Fruit fly (Drosophila melanogaster) whole organism, prepupa: ENCODE results near the gene Dyro.

ENCODE experiments used
- Blimp-1 ChIP-seq: fragments of 200-800 bp; sonication (Bioruptor generic); optimal IDR thresholded peaks from 3 replicates; lab custom pipeline; 2017; ENCODE audit warnings: missing biosample characterization, missing genetic modification characterization, mild to moderate bottlenecking, moderate library complexity, missing genetic modification reagents
- CG11294 ChIP-seq: fragments of 200-800 bp; sonication (Bioruptor generic); IDR thresholded peaks from 2 replicates; pipeline ENCODE4 v1.3.6; 2022; ENCODE audit warnings: missing biosample characterization, missing genetic modification characterization
- CG11762 ChIP-seq: fragments of 200-800 bp; sonication (Bioruptor generic); optimal IDR thresholded peaks from 3 replicates; lab custom pipeline; 2016; ENCODE audit warnings: missing biosample characterization, missing genetic modification characterization; ENCODE audit not compliant: insufficient read depth
- CG16779 ChIP-seq: fragments of 200-800 bp; sonication (Bioruptor generic); optimal IDR thresholded peaks from 3 replicates; lab custom pipeline; 2017; ENCODE audit warnings: missing biosample characterization, mild to moderate bottlenecking, missing genetic modification characterization
- CG32006 ChIP-seq: fragments of 200-800 bp; sonication (Bioruptor generic); optimal IDR thresholded peaks from 3 replicates; lab custom pipeline; 2017; ENCODE audit warnings: missing biosample characterization, mild to moderate bottlenecking, missing genetic modification characterization
- CG34406 ChIP-seq: fragments of 200-800 bp; sonication (Bioruptor generic); optimal IDR thresholded peaks from 3 replicates; lab custom pipeline; 2016; ENCODE audit warnings: missing biosample characterization, missing genetic modification characterization
- CG3919 ChIP-seq: fragments of 200-800 bp; sonication (Bioruptor generic); optimal IDR thresholded peaks from 3 replicates; lab custom pipeline; 2016; ENCODE audit warnings: missing biosample characterization, missing genetic modification characterization
- CG4318 ChIP-seq: fragments of 200-800 bp; sonication (Bioruptor generic); optimal IDR thresholded peaks from 3 replicates; lab custom pipeline; 2017; ENCODE audit warnings: missing biosample characterization, mild to moderate bottlenecking, missing genetic modification characterization
- CG6163 ChIP-seq: fragments of 200-800 bp; sonication (Bioruptor generic); IDR thresholded peaks from 3 replicates; pipeline ENCODE4 v1.3.6; 2022; ENCODE audit warnings: missing biosample characterization, missing genetic modification characterization
- CG6276 ChIP-seq: fragments of 200-800 bp; sonication (Bioruptor generic); optimal IDR thresholded peaks from 2 replicates; lab custom pipeline; 2017; ENCODE audit warnings: missing biosample characterization, mild to moderate bottlenecking, missing genetic modification characterization
- CG6792 ChIP-seq: fragments of 200-800 bp; sonication (Bioruptor generic); optimal IDR thresholded peaks from 3 replicates; lab custom pipeline; 2016; ENCODE audit warnings: missing biosample characterization, missing genetic modification characterization
- CG6808 ChIP-seq: fragments of 200-800 bp; sonication (Bioruptor generic); optimal IDR thresholded peaks from 3 replicates; lab custom pipeline; 2017; ENCODE audit warnings: missing biosample characterization, missing genetic modification characterization, mild to moderate bottlenecking, moderate library complexity, missing genetic modification reagents
- CG6854 ChIP-seq: fragments of 200-800 bp; sonication (Bioruptor generic); optimal IDR thresholded peaks from 2 replicates; lab custom pipeline; 2017; ENCODE audit warnings: missing biosample characterization, mild to moderate bottlenecking, missing genetic modification characterization
- CG7368 ChIP-seq: fragments of 200-800 bp; sonication (Bioruptor generic); optimal IDR thresholded peaks from 3 replicates; lab custom pipeline; 2016; ENCODE audit warnings: missing biosample characterization, missing genetic modification characterization
- CG8119 ChIP-seq: fragments of 200-800 bp; sonication (Bioruptor generic); IDR thresholded peaks from 3 replicates; pipeline ENCODE4 v1.3.6; 2022; ENCODE audit warnings: missing biosample characterization, missing genetic modification characterization
- CG8319 ChIP-seq: fragments of 200-800 bp; sonication (Bioruptor generic); optimal IDR thresholded peaks from 3 replicates; lab custom pipeline; 2016; ENCODE audit warnings: missing biosample characterization, missing genetic modification characterization
- CG8632 ChIP-seq: fragments of 200-800 bp; sonication (Bioruptor generic); optimal IDR thresholded peaks from 3 replicates; lab custom pipeline; 2016; ENCODE audit warnings: missing biosample characterization, missing genetic modification characterization
- CG9139 ChIP-seq: fragments of 200-800 bp; sonication (Bioruptor generic); optimal IDR thresholded peaks from 3 replicates; lab custom pipeline; 2017; ENCODE audit warnings: missing biosample characterization, mild to moderate bottlenecking, missing genetic modification characterization
- Eip75B ChIP-seq: fragments of 200-800 bp; sonication (Bioruptor generic); optimal IDR thresholded peaks from 3 replicates; lab custom pipeline; 2016; ENCODE audit warnings: missing biosample characterization, missing genetic modification characterization
- Eip93F ChIP-seq: fragments of 200-800 bp; sonication (Bioruptor generic); optimal IDR thresholded peaks from 2 replicates; lab custom pipeline; 2016; ENCODE audit warnings: missing biosample characterization, mild to moderate bottlenecking, missing genetic modification characterization
- Ets21C ChIP-seq: fragments of 200-800 bp; sonication (Bioruptor generic); optimal IDR thresholded peaks from 3 replicates; lab custom pipeline; 2016; ENCODE audit warnings: missing biosample characterization, missing genetic modification characterization
- Ets96B ChIP-seq: fragments of 200-800 bp; optimal IDR thresholded peaks from 2 replicates; lab custom pipeline; 2019; ENCODE audit warnings: missing biosample characterization, mild to moderate bottlenecking, missing genetic modification characterization, moderate library complexity
- Hr39 ChIP-seq: fragments of 200-800 bp; sonication (Bioruptor generic); optimal IDR thresholded peaks from 2 replicates; lab custom pipeline; 2016; ENCODE audit warnings: missing biosample characterization, missing genetic modification characterization
- Lpt ChIP-seq: fragments of 200-800 bp; sonication (Bioruptor generic); optimal IDR thresholded peaks from 3 replicates; lab custom pipeline; 2016; ENCODE audit warnings: missing biosample characterization, missing genetic modification characterization
- Met ChIP-seq: fragments of 200-800 bp; sonication (Bioruptor generic); optimal IDR thresholded peaks from 3 replicates; lab custom pipeline; 2016; ENCODE audit warnings: missing biosample characterization, missing genetic modification characterization
- OdsH ChIP-seq: fragments of 200-800 bp; sonication (Bioruptor generic); optimal IDR thresholded peaks from 3 replicates; lab custom pipeline; 2016; ENCODE audit warnings: missing biosample characterization, missing genetic modification characterization
- Sox102F ChIP-seq: fragments of 200-800 bp; sonication (Bioruptor generic); optimal IDR thresholded peaks from 2 replicates; lab custom pipeline; 2016; ENCODE audit warnings: missing biosample characterization, mild to moderate bottlenecking, missing genetic modification characterization
- Sox15 ChIP-seq: fragments of 200-800 bp; sonication (Bioruptor generic); optimal IDR thresholded peaks from 3 replicates; lab custom pipeline; 2016; ENCODE audit warnings: missing biosample characterization, missing genetic modification characterization
- achi ChIP-seq: fragments of 200-800 bp; sonication (Bioruptor generic); optimal IDR thresholded peaks from 3 replicates; lab custom pipeline; 2016; ENCODE audit warnings: missing biosample characterization, missing genetic modification characterization
- acj6 ChIP-seq: fragments of 200-800 bp; sonication (Bioruptor generic); optimal IDR thresholded peaks from 3 replicates; lab custom pipeline; 2016; ENCODE audit warnings: missing biosample characterization, missing genetic modification characterization
- dac ChIP-seq: fragments of 200-800 bp; sonication (Bioruptor generic); optimal IDR thresholded peaks from 2 replicates; lab custom pipeline; 2017; ENCODE audit warnings: missing biosample characterization, mild to moderate bottlenecking, missing genetic modification characterization
- dsx ChIP-seq: fragments of 200-800 bp; optimal IDR thresholded peaks from 3 replicates; lab custom pipeline; 2019; ENCODE audit warnings: missing biosample characterization, mild to moderate bottlenecking, missing genetic modification characterization, moderate library complexity; ENCODE audit not compliant: poor library complexity, severe bottlenecking
- eg ChIP-seq: fragments of 200-800 bp; sonication (Bioruptor generic); IDR thresholded peaks from 3 replicates; pipeline ENCODE4 v1.3.6; 2022; ENCODE audit warnings: missing biosample characterization, missing genetic modification characterization
- fd59A ChIP-seq: fragments of 200-800 bp; sonication (Bioruptor generic); optimal IDR thresholded peaks from 2 replicates; lab custom pipeline; 2017; ENCODE audit warnings: missing biosample characterization, mild to moderate bottlenecking, missing genetic modification characterization, missing genetic modification reagents
- fkh ChIP-seq: fragments of 200-800 bp; sonication (Bioruptor generic); optimal IDR thresholded peaks from 3 replicates; lab custom pipeline; 2017; ENCODE audit warnings: missing biosample characterization, mild to moderate bottlenecking, missing genetic modification characterization, moderate library complexity
- net ChIP-seq: fragments of 200-800 bp; sonication (Bioruptor generic); optimal IDR thresholded peaks from 3 replicates; lab custom pipeline; 2016; ENCODE audit warnings: missing biosample characterization, missing genetic modification characterization
- pdm3 ChIP-seq: fragments of 200-800 bp; sonication (Bioruptor generic); optimal IDR thresholded peaks from 3 replicates; lab custom pipeline; 2016; ENCODE audit warnings: missing biosample characterization, missing genetic modification characterization
- salr ChIP-seq, 2 experiments: fragments of 200-800 bp; sonication (Bioruptor generic); optimal IDR thresholded peaks; 3 replicates each; lab custom pipeline; 2016 to 2018; ENCODE audit warnings: missing biosample characterization in 2 of 2, missing genetic modification characterization in 2 of 2, mild to moderate bottlenecking in 1 of 2
- spab ChIP-seq: fragments of 200-800 bp; sonication (Bioruptor generic); optimal IDR thresholded peaks from 2 replicates; lab custom pipeline; 2017; ENCODE audit warnings: missing biosample characterization, mild to moderate bottlenecking, missing genetic modification characterization, missing genetic modification reagents
- svp ChIP-seq: fragments of 200-800 bp; sonication (Bioruptor generic); peaks from one replicate; lab custom pipeline; 2016; ENCODE audit warnings: missing biosample characterization, missing genetic modification characterization
- topi ChIP-seq: fragments of 200-800 bp; sonication (Bioruptor generic); optimal IDR thresholded peaks from 3 replicates; lab custom pipeline; 2016; ENCODE audit warnings: missing biosample characterization, missing genetic modification characterization
- vri ChIP-seq: fragments of 200-800 bp; sonication (Bioruptor generic); optimal IDR thresholded peaks from 3 replicates; lab custom pipeline; 2016; ENCODE audit warnings: missing biosample characterization, mild to moderate bottlenecking, missing genetic modification characterization

Dyro gene

dm6 chr3L:11318532-11319170, 22.9 kb upstream of the Dyro start (continued):
- TF ChIP-seq CG32006 (GFP tag; lab: Kevin White, UChicago) (peak; percentile 74), net (GFP tag; lab: Kevin White, UChicago) (peak; percentile 79), eg (GFP tag; lab: Robert Waterston, UW) (peak; percentile 89), CG6808 (GFP tag; lab: Kevin White, UChicago) (peak; percentile 48), Lpt (GFP tag; lab: Kevin White, UChicago) (peak; percentile 15), CG3919 (GFP tag; lab: Kevin White, UChicago) (peak; percentile 82), salr (GFP tag; optimal IDR thresholded peaks at IDR 0.05; lab: Kevin White, UChicago) (peak; percentile 52 to 64), Hr39 (GFP tag; lab: Kevin White, UChicago) (peak; percentile 98), CG16779 (tag; lab: Kevin White, UChicago) (peak; percentile 57), CG11762 (peak; percentile 77), CG8632 (GFP tag; lab: Kevin White, UChicago) (peak; percentile 80), CG8119 (peak; percentile 68), topi (peak; percentile 97), Blimp-1 (GFP tag; lab: Kevin White, UChicago) (peak; percentile 87), Met (peak; percentile 98), Sox102F (GFP tag; lab: Kevin White, UChicago) (peak; percentile 98), dsx (peak; percentile 58), Ets21C (GFP tag; lab: Kevin White, UChicago) (peak; percentile 94), CG7368 (peak; percentile 67), CG6163 (GFP tag; lab: Robert Waterston, UW) (peak; percentile 93), fd59A (GFP tag; lab: Kevin White, UChicago) (peak; percentile 62), fkh (GFP tag; lab: Kevin White, UChicago) (peak; percentile 59), Eip93F (peak; percentile 91), pdm3 (GFP tag; lab: Kevin White, UChicago) (peak; percentile 90), achi (GFP tag; lab: Kevin White, UChicago) (peak; percentile 79), Ets96B (tag; lab: Kevin White, UChicago) (peak; percentile 66), dac (GFP tag; lab: Kevin White, UChicago) (no peak), CG11294 (peak; percentile 68; the same call in 1 of the 2 replicates), vri (GFP tag; lab: Kevin White, UChicago) (peak; percentile 90), CG8319 (GFP tag; lab: Kevin White, UChicago) (peak; percentile 82), OdsH (peak; percentile 86), CG4318 (GFP tag; lab: Kevin White, UChicago) (peak; percentile 32), Sox15 (GFP tag; lab: Kevin White, UChicago) (peak; percentile 80), CG6276 (GFP tag; lab: Kevin White, UChicago) (peak; percentile 63), CG6854 (peak; percentile 90), CG34406 (GFP tag; lab: Kevin White, UChicago) (peak; percentile 91), spab (GFP tag; lab: Kevin White, UChicago) (peak; percentile 46), acj6 (GFP tag; lab: Kevin White, UChicago) (peak; percentile 88), CG6792 (GFP tag; lab: Kevin White, UChicago) (peak; percentile 85)

dm6 chr3L:11317464-11317863, 21.7 kb upstream of the Dyro start:
- TF ChIP-seq CG8632 (GFP tag; lab: Kevin White, UChicago) (no peak), dac (GFP tag; lab: Kevin White, UChicago) (no peak), CG3919 (GFP tag; lab: Kevin White, UChicago) (no peak), CG8319 (GFP tag; lab: Kevin White, UChicago) (no peak), CG6808 (GFP tag; lab: Kevin White, UChicago) (no peak), Lpt (GFP tag; lab: Kevin White, UChicago) (no peak), CG8119 (no peak), Eip75B (GFP tag; lab: Kevin White, UChicago) (no peak), Blimp-1 (GFP tag; lab: Kevin White, UChicago) (no peak), svp (peak; percentile 60), fkh (GFP tag; lab: Kevin White, UChicago) (peak; percentile 54), vri (GFP tag; lab: Kevin White, UChicago) (no peak), pdm3 (GFP tag; lab: Kevin White, UChicago) (no peak), CG9139 (GFP tag; lab: Kevin White, UChicago) (no peak)
- TF ChIP-seq, all 60 proteins: peak for 2
